Worm (Caenorhabditis elegans) whole organism, young adult: ENCODE measurements around the gene Y41C4A.11.

ENCODE experiments used
- B0035.1 ChIP-seq: sonication (generic microtip); optimal IDR thresholded peaks from 2 replicates; lab custom pipeline; 2016; ENCODE audit warnings: missing genetic modification characterization, mild to moderate bottlenecking, missing compliant biosample characterization, missing genotype, missing genetic modification reagents
- B0336.3 ChIP-seq: fragments of 200-800 bp; sonication (Bioruptor generic); IDR thresholded peaks from 2 replicates; pipeline ENCODE4 v1.3.6; 2022; ENCODE audit warnings: missing genetic modification characterization, missing compliant biosample characterization
- C06A6.2 ChIP-seq: fragments of 200-800 bp; sonication (Bioruptor generic); conservative IDR thresholded peaks from 2 replicates; pipeline ENCODE4 v1.3.6; 2022; ENCODE audit warnings: missing genetic modification characterization, missing compliant biosample characterization
- C17E4.6 ChIP-seq: fragments of 200-800 bp; sonication (Bioruptor generic); IDR thresholded peaks from 2 replicates; pipeline ENCODE4 v1.3.6; 2022; ENCODE audit warnings: missing genetic modification reagents, missing genetic modification characterization, missing compliant biosample characterization
- F10E7.11 ChIP-seq: sonication (generic microtip); optimal IDR thresholded peaks from 2 replicates; lab custom pipeline; 2017; ENCODE audit warnings: mild to moderate bottlenecking, missing genetic modification characterization, moderate library complexity, missing compliant biosample characterization
- F33H1.4 ChIP-seq: fragments of 200-800 bp; sonication (Bioruptor generic); IDR thresholded peaks from 2 replicates; pipeline ENCODE4 v1.3.6; 2022; ENCODE audit warnings: missing genetic modification reagents, missing genetic modification characterization, missing compliant biosample characterization
- F39B2.1 ChIP-seq: fragments of 200-800 bp; sonication (Bioruptor generic); IDR thresholded peaks from 2 replicates; pipeline ENCODE4 v1.3.6; 2022; ENCODE audit warnings: missing genetic modification reagents, missing genetic modification characterization, missing compliant biosample characterization
- F55B11.4 ChIP-seq: sonication (generic microtip); optimal IDR thresholded peaks from 2 replicates; lab custom pipeline; 2016; ENCODE audit warnings: missing compliant biosample characterization, missing genetic modification characterization, borderline replicate concordance; ENCODE audit not compliant: insufficient read depth
- K12H6.12 ChIP-seq: fragments of 200-800 bp; sonication (Bioruptor generic); optimal IDR thresholded peaks from 2 replicates; lab custom pipeline; 2018; ENCODE audit warnings: mild to moderate bottlenecking, missing genetic modification characterization, missing compliant biosample characterization
- ama-1 ChIP-seq, 3 experiments: fragments of 150-350 bp in 1 of 3; sonication (generic microtip) in 2 of 3; optimal IDR thresholded peaks; 2 replicates each; lab custom pipeline; 2014 to 2018; ENCODE audit warnings: missing biosample characterization in 2 of 3, missing genetic modification characterization in 2 of 3, missing genetic modification reagents in 2 of 3
- atf-7 ChIP-seq: sonication (generic microtip); optimal IDR thresholded peaks from 2 replicates; lab custom pipeline; 2017; ENCODE audit warnings: mild to moderate bottlenecking, missing genetic modification characterization, missing compliant biosample characterization
- attf-6 ChIP-seq: fragments of 200-800 bp; sonication (Bioruptor generic); IDR thresholded peaks from 2 replicates; pipeline ENCODE4 v1.3.6; 2022; ENCODE audit warnings: missing genetic modification reagents, missing genetic modification characterization, missing compliant biosample characterization
- ccch-3 ChIP-seq: fragments of 200-800 bp; sonication (Bioruptor generic); optimal IDR thresholded peaks from 2 replicates; lab custom pipeline; 2018; ENCODE audit warnings: mild to moderate bottlenecking, missing genetic modification characterization, missing compliant biosample characterization
- cebp-1 ChIP-seq, 2 experiments: fragments of 200-800 bp in 1 of 2; sonication (Bioruptor generic) in 1 of 2; sonication (generic microtip) in 1 of 2; IDR thresholded peaks in 1 of 2; optimal IDR thresholded peaks in 1 of 2; 2 replicates each; pipeline versions ENCODE4 v1.3.6 to Lab custom; 2017 to 2022; ENCODE audit warnings: missing compliant biosample characterization in 2 of 2, missing genetic modification characterization in 2 of 2, mild to moderate bottlenecking in 1 of 2, missing genetic modification reagents in 1 of 2, moderate library complexity in 1 of 2
- ceh-100 ChIP-seq: fragments of 200-800 bp; sonication (Bioruptor generic); IDR thresholded peaks from 2 replicates; pipeline ENCODE4 v1.3.6; 2022; ENCODE audit warnings: missing genetic modification reagents, missing genetic modification characterization, missing compliant biosample characterization
- ceh-27 ChIP-seq: fragments of 200-800 bp; sonication (Bioruptor generic); optimal IDR thresholded peaks from 2 replicates; lab custom pipeline; 2018; ENCODE audit warnings: mild to moderate bottlenecking, missing genetic modification characterization, moderate library complexity, missing compliant biosample characterization
- ceh-40 ChIP-seq: fragments of 200-800 bp; sonication (Bioruptor generic); IDR thresholded peaks from 2 replicates; pipeline ENCODE4 v1.3.6; 2022; ENCODE audit warnings: missing genetic modification characterization, missing compliant biosample characterization
- dpl-1 ChIP-seq: fragments of 150-350 bp; optimal IDR thresholded peaks from 2 replicates; lab custom pipeline; 2014; ENCODE audit warnings: missing biosample characterization, missing genetic modification reagents, missing genetic modification characterization
- ekl-4 ChIP-seq: fragments of 200-800 bp; sonication (Bioruptor generic); IDR thresholded peaks from 2 replicates; pipeline ENCODE4 v1.3.6; 2022; ENCODE audit warnings: missing genetic modification reagents, missing genetic modification characterization, missing compliant biosample characterization
- ets-4 ChIP-seq: fragments of 200-800 bp; sonication (Bioruptor generic); optimal IDR thresholded peaks from 2 replicates; lab custom pipeline; 2018; ENCODE audit warnings: mild to moderate bottlenecking, missing genetic modification characterization, missing compliant biosample characterization
- hlh-26 ChIP-seq: fragments of 200-800 bp; sonication (Bioruptor generic); conservative IDR thresholded peaks from 2 replicates; pipeline ENCODE4 v1.3.6; 2022; ENCODE audit warnings: missing genetic modification reagents, missing genetic modification characterization, missing compliant biosample characterization
- let-526 ChIP-seq: fragments of 200-800 bp; sonication (Bioruptor generic); IDR thresholded peaks from 2 replicates; pipeline ENCODE4 v1.3.6; 2022; ENCODE audit warnings: missing genetic modification reagents, missing genetic modification characterization, missing compliant biosample characterization
- let-607 ChIP-seq, 2 experiments: fragments of 200-800 bp in 1 of 2; sonication (Bioruptor generic) in 1 of 2; sonication (generic microtip) in 1 of 2; optimal IDR thresholded peaks; 2 replicates each; lab custom pipeline; 2016 to 2018; ENCODE audit warnings: mild to moderate bottlenecking in 2 of 2, missing compliant biosample characterization in 2 of 2, missing genetic modification characterization in 2 of 2, moderate library complexity in 2 of 2, missing genotype in 1 of 2
- madf-6 ChIP-seq: fragments of 200-800 bp; sonication (Bioruptor generic); IDR thresholded peaks from 2 replicates; pipeline ENCODE4 v1.3.6; 2022; ENCODE audit warnings: missing genetic modification reagents, missing genetic modification characterization, missing compliant biosample characterization
- mcd-1 ChIP-seq: fragments of 200-800 bp; sonication (Bioruptor generic); IDR thresholded peaks from 2 replicates; pipeline ENCODE4 v1.3.6; 2022; ENCODE audit warnings: missing genetic modification reagents, missing genetic modification characterization, missing compliant biosample characterization
- mel-28 ChIP-seq: sonication (generic microtip); optimal IDR thresholded peaks from 2 replicates; lab custom pipeline; 2016; ENCODE audit warnings: borderline replicate concordance, mild to moderate bottlenecking, missing genetic modification characterization, missing compliant biosample characterization
- nfya-2 ChIP-seq: fragments of 200-800 bp; sonication (Bioruptor generic); IDR thresholded peaks from 2 replicates; pipeline ENCODE4 v1.3.6; 2022; ENCODE audit warnings: missing genetic modification reagents, missing genetic modification characterization, missing compliant biosample characterization
- nhr-80 ChIP-seq: sonication (generic microtip); optimal IDR thresholded peaks from 2 replicates; lab custom pipeline; 2016; ENCODE audit warnings: missing genetic modification characterization, missing compliant biosample characterization
- snpc-1.1 ChIP-seq: sonication (generic microtip); optimal IDR thresholded peaks from 2 replicates; lab custom pipeline; 2017; ENCODE audit warnings: missing genetic modification characterization, mild to moderate bottlenecking, missing compliant biosample characterization, antibody characterized with exemption, moderate library complexity, missing genotype, missing genetic modification reagents; ENCODE audit not compliant: insufficient read depth
- snpc-3.4 ChIP-seq: sonication (generic microtip); optimal IDR thresholded peaks from 2 replicates; lab custom pipeline; 2017; ENCODE audit warnings: missing genetic modification characterization, mild to moderate bottlenecking, missing compliant biosample characterization, antibody characterized with exemption, moderate library complexity, missing genotype, missing genetic modification reagents
- snpc-4 ChIP-seq, 5 experiments: fragments of 150-350 bp in 1 of 5; sonication (generic microtip) in 4 of 5; optimal IDR thresholded peaks; 2 replicates each; lab custom pipeline; 2014 to 2018; ENCODE audit warnings: missing genetic modification characterization in 5 of 5, missing biosample characterization in 3 of 5, antibody characterized with exemption in 2 of 5, mild to moderate bottlenecking in 2 of 5, missing compliant biosample characterization in 2 of 5, missing genotype in 2 of 5, moderate library complexity in 2 of 5, missing genetic modification reagents in 1 of 5
- somi-1 ChIP-seq: fragments of 200-800 bp; sonication (Bioruptor generic); optimal IDR thresholded peaks from 2 replicates; lab custom pipeline; 2018; ENCODE audit warnings: mild to moderate bottlenecking, missing genetic modification characterization, missing compliant biosample characterization
- sptf-2 ChIP-seq: fragments of 200-800 bp; sonication (Bioruptor generic); optimal IDR thresholded peaks from 2 replicates; lab custom pipeline; 2018; ENCODE audit warnings: mild to moderate bottlenecking, missing genetic modification characterization, missing compliant biosample characterization
- tbp1 ChIP-seq: fragments of 200-800 bp; sonication (Bioruptor generic); optimal IDR thresholded peaks from 2 replicates; lab custom pipeline; 2018; ENCODE audit warnings: mild to moderate bottlenecking, missing genetic modification characterization, missing compliant biosample characterization
- tbx-9 ChIP-seq: sonication (generic microtip); optimal IDR thresholded peaks from 2 replicates; lab custom pipeline; 2016; ENCODE audit warnings: borderline replicate concordance, missing genetic modification characterization, inconsistent platforms, missing compliant biosample characterization
- zim-3 ChIP-seq: sonication (generic microtip); optimal IDR thresholded peaks from 2 replicates; lab custom pipeline; 2017; ENCODE audit warnings: mild to moderate bottlenecking, missing genetic modification characterization, moderate library complexity, missing compliant biosample characterization
- ztf-22 ChIP-seq: fragments of 200-800 bp; sonication (Bioruptor generic); optimal IDR thresholded peaks from 2 replicates; lab custom pipeline; 2018; ENCODE audit warnings: mild to moderate bottlenecking, missing genetic modification characterization, moderate library complexity, missing compliant biosample characterization
- ztf-25 ChIP-seq: fragments of 200-800 bp; sonication (Bioruptor generic); IDR thresholded peaks from 2 replicates; pipeline ENCODE4 v1.3.6; 2022; ENCODE audit warnings: missing genetic modification reagents, missing genetic modification characterization, missing compliant biosample characterization

The Y41C4A.11 gene

DNA sequence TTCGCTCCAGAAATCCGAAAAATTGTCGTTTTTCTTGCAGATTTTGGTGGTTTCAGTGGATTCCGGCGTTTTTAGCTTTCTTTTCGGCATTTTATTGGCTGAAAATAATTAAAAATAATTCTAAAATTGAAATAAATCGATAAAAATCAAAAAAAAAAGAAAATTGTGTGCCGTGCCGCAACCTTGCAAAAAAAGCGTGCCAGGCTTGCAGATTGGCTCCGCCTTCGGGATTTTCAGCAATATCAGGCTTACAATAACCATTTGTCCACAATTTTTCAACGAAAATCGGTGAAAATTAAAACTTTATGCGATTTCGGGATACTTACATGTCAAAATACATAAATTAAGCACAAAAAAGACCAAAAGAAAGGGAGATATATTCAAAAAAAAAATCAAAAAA is 1.1 kb upstream of the Y41C4A.11 start, which contains the start of gene Y41C4A.9 (continued):
- no peak for TF ChIP-seq F10E7.11 (tag; lab: Kevin White, UChicago)

DNA sequence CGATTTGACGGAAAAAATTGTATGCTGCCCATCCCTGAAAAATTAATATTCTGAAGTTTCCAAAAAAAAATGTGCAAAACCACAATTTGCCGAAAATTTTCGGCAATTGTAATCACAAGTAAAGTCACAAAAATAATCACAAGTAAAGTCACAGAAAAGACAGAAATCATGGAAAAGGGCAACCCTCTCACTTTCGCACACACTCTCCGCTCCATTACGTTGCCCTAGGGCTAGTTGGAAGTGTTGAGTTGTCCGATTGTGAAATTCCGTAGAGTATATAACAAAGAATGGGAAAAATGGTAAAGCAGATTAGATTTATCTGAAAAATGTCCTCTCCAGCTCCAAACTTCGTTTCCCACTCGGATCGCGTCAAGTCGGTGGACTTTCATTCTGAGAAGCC is 1.7 kb downstream of the Y41C4A.11 start, which contains the start of gene Y41C4A.32:
Y41C4A.32 (plus strand) TSS at position 302 of the 400 bp plus-strand sequence.
- TF ChIP-seq cebp-1 (GFP tag; IDR thresholded peaks at IDR 0.05; lab: Robert Waterston, UW), result no peak
- peak; percentile 75 for TF ChIP-seq cebp-1 (tag; optimal IDR thresholded peaks at IDR 0.05; lab: Kevin White, UChicago)
- TF ChIP-seq B0336.3 (GFP tag; lab: Robert Waterston, UW), result no peak
- TF ChIP-seq snpc-1.1, result no peak
- TF ChIP-seq sptf-2 (GFP tag; lab: Kevin White, UChicago), result no peak
- TF ChIP-seq tbp1 (GFP tag; lab: Kevin White, UChicago), result no peak
- no peak for TF ChIP-seq ama-1 (optimal IDR thresholded peaks at IDR 0.05; lab: Kevin White, UChicago)
- TF ChIP-seq ama-1 (GFP tag; optimal IDR thresholded peaks at IDR 0.05; lab: Kevin White, UChicago), result no peak
- TF ChIP-seq tbx-9 (tag; lab: Kevin White, UChicago), result no peak
- no peak for TF ChIP-seq F55B11.4 (tag; lab: Kevin White, UChicago)
- TF ChIP-seq ets-4 (GFP tag; lab: Kevin White, UChicago), result no peak
- TF ChIP-seq dpl-1 (GFP tag; lab: Kevin White, UChicago), result no peak
- TF ChIP-seq snpc-3.4 (tag; lab: Kevin White, UChicago), result no peak
- no peak for TF ChIP-seq nfya-2 (GFP tag; lab: Robert Waterston, UW)
- peak; percentile 96 for TF ChIP-seq let-607 (tag; optimal IDR thresholded peaks at IDR 0.05; lab: Kevin White, UChicago)
- TF ChIP-seq nhr-80 (tag; lab: Kevin White, UChicago), result peak; percentile 19
- no peak for TF ChIP-seq B0035.1 (tag; lab: Kevin White, UChicago)
- TF ChIP-seq mcd-1 (GFP tag; lab: Robert Waterston, UW), result 0 out of 2 replicates have a peak, but pooled peaks have one; percentile 7
- no peak for TF ChIP-seq hlh-26 (GFP tag; lab: Robert Waterston, UW)
- TF ChIP-seq somi-1 (GFP tag; lab: Kevin White, UChicago), result no peak
- TF ChIP-seq C06A6.2 (GFP tag; lab: Robert Waterston, UW), result no peak
- no peak for TF ChIP-seq ztf-22 (GFP tag; lab: Kevin White, UChicago)
- no peak for TF ChIP-seq mel-28 (tag; lab: Kevin White, UChicago)
- TF ChIP-seq snpc-4 (GFP tag; optimal IDR thresholded peaks at IDR 0.05; lab: Kevin White, UChicago), result no peak
- no peak for TF ChIP-seq snpc-4 (tag; optimal IDR thresholded peaks at IDR 0.05; lab: Kevin White, UChicago)
- TF ChIP-seq madf-6 (GFP tag; lab: Robert Waterston, UW), result no peak
- TF ChIP-seq attf-6 (GFP tag; lab: Robert Waterston, UW), result no peak
- TF ChIP-seq ztf-25, result no peak

DNA sequence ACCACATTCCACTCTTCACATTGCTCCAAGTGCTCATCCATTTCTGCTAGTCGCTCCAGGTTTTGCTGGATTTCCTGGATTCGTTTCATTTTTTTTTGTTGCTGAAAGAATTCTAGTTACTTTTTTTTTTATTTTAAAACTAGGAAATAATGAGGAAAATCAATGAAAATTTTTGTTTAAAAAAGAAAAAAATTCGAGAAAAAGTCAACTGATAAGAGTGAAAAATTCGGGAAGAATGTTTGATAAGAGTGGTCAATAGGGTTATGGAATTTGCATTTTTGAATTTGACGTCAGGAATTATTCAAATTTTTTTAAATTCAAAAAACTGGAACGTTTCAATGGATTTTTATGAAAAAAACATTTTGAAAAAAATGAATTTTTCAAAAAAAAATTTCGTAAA is 6.9 kb downstream of the Y41C4A.11 start, which contains the start of gene Y41C4A.12:
Y41C4A.12 (minus strand) TSS at position 101 of the 400 bp plus-strand sequence.
- no peak for TF ChIP-seq C17E4.6 (GFP tag; lab: Robert Waterston, UW)
- TF ChIP-seq ccch-3 (GFP tag; lab: Kevin White, UChicago), result no peak
- no peak for TF ChIP-seq let-526 (GFP tag; lab: Robert Waterston, UW)
- no peak for TF ChIP-seq F33H1.4 (GFP tag; lab: Robert Waterston, UW)
- no peak for TF ChIP-seq B0035.1 (tag; lab: Kevin White, UChicago)
- no peak for TF ChIP-seq ceh-27 (GFP tag; lab: Kevin White, UChicago)
- TF ChIP-seq F39B2.1 (GFP tag; lab: Robert Waterston, UW), result no peak
- no peak for TF ChIP-seq tbp1 (GFP tag; lab: Kevin White, UChicago)
- no peak for TF ChIP-seq zim-3 (tag; lab: Kevin White, UChicago)
- TF ChIP-seq ekl-4, result no peak
- no peak for TF ChIP-seq K12H6.12
- no peak for TF ChIP-seq atf-7
- TF ChIP-seq ceh-40, result no peak
- TF ChIP-seq ceh-100 (GFP tag; lab: Robert Waterston, UW), result no peak
- TF ChIP-seq nhr-80 (tag; lab: Kevin White, UChicago), result no peak
